Worm (Caenorhabditis elegans) whole organism, L4 larva: ENCODE results near the gene K07B1.7.

Source experiments
- F26F4.8 ChIP-seq: fragments of 200-800 bp; sonication (Bioruptor generic); conservative IDR thresholded peaks from 2 replicates; pipeline ENCODE4 v1.3.6; 2022; ENCODE audit warnings: missing genetic modification characterization, missing compliant biosample characterization
- R02D3.7 ChIP-seq: fragments of 150-350 bp; sonication (generic microtip); optimal IDR thresholded peaks from 3 replicates; lab custom pipeline; 2014; ENCODE audit warnings: missing biosample characterization, missing genetic modification characterization
- T20F7.1 ChIP-seq: fragments of 200-800 bp; sonication (Bioruptor generic); optimal IDR thresholded peaks from 2 replicates; lab custom pipeline; 2018; ENCODE audit warnings: mild to moderate bottlenecking, missing genetic modification characterization, missing compliant biosample characterization
- T26A8.4 ChIP-seq: fragments of 200-800 bp; sonication (Bioruptor generic); IDR thresholded peaks from 2 replicates; pipeline ENCODE4 v1.3.6; 2022; ENCODE audit warnings: missing genetic modification characterization, missing compliant biosample characterization
- ZK337.2 ChIP-seq: fragments of 200-800 bp; sonication (Bioruptor generic); IDR thresholded peaks from 2 replicates; pipeline ENCODE4 v1.3.6; 2022; ENCODE audit warnings: missing genetic modification reagents, missing genetic modification characterization, missing compliant biosample characterization
- ZK546.5 ChIP-seq, 2 experiments: sonication (generic microtip); optimal IDR thresholded peaks; 2 replicates each; lab custom pipeline; 2017; ENCODE audit warnings: missing biosample characterization in 2 of 2, missing genetic modification characterization in 2 of 2
- aha-1 ChIP-seq: fragments of 150-350 bp; peaks from one replicate; lab custom pipeline; 2014; ENCODE audit warnings: missing biosample characterization, missing genetic modification characterization
- aly-2 ChIP-seq: sonication (generic microtip); optimal IDR thresholded peaks from 2 replicates; lab custom pipeline; 2018; ENCODE audit warnings: missing biosample characterization, missing genetic modification characterization
- ama-1 ChIP-seq: fragments of 150-350 bp; optimal IDR thresholded peaks from 2 replicates; lab custom pipeline; 2014; ENCODE audit warnings: inconsistent platforms, mixed read lengths
- arid-1 ChIP-seq: fragments of 200-800 bp; sonication (Bioruptor generic); conservative IDR thresholded peaks from 2 replicates; pipeline ENCODE4 v1.3.6; 2022; ENCODE audit warnings: missing genetic modification reagents, missing genetic modification characterization, missing compliant biosample characterization
- attf-4 ChIP-seq: sonication (generic microtip); optimal IDR thresholded peaks from 3 replicates; lab custom pipeline; 2017; ENCODE audit warnings: missing biosample characterization, missing genetic modification characterization
- ceh-20 ChIP-seq: fragments of 200-800 bp; sonication (Bioruptor generic); IDR thresholded peaks from 2 replicates; pipeline ENCODE4 v1.3.6; 2022; ENCODE audit warnings: missing genetic modification reagents, missing genetic modification characterization, missing compliant biosample characterization
- ceh-32 ChIP-seq: sonication (generic microtip); optimal IDR thresholded peaks from 2 replicates; lab custom pipeline; 2016; ENCODE audit warnings: mild to moderate bottlenecking, missing genetic modification characterization, missing compliant biosample characterization; ENCODE audit not compliant: poor library complexity
- ceh-44 ChIP-seq: fragments of 200-800 bp; sonication (Bioruptor generic); IDR thresholded peaks from 2 replicates; pipeline ENCODE4 v1.3.6; 2022; ENCODE audit warnings: missing genetic modification reagents, missing genetic modification characterization, missing compliant biosample characterization
- ceh-62 ChIP-seq: sonication (generic microtip); optimal IDR thresholded peaks from 2 replicates; lab custom pipeline; 2017; ENCODE audit warnings: missing biosample characterization, missing genetic modification characterization
- ceh-82 ChIP-seq: sonication (generic microtip); optimal IDR thresholded peaks from 2 replicates; lab custom pipeline; 2017; ENCODE audit warnings: missing biosample characterization, missing genetic modification characterization
- daf-16 ChIP-seq, 3 experiments: sonication (generic microtip); optimal IDR thresholded peaks; 2 replicates each; lab custom pipeline; 2016 to 2017; ENCODE audit warnings: missing genetic modification characterization in 3 of 3, missing genetic modification reagents in 3 of 3, mild to moderate bottlenecking in 2 of 3, missing compliant biosample characterization in 2 of 3, missing biosample characterization in 1 of 3, moderate library complexity in 1 of 3
- daf-19 ChIP-seq: fragments of 200-800 bp; sonication (Bioruptor generic); conservative IDR thresholded peaks from 2 replicates; pipeline ENCODE4 v1.3.6; 2022; ENCODE audit warnings: missing genetic modification characterization, missing compliant biosample characterization
- dmd-9 ChIP-seq: fragments of 200-800 bp; sonication (Bioruptor generic); IDR thresholded peaks from 2 replicates; pipeline ENCODE4 v1.3.6; 2022; ENCODE audit warnings: missing genetic modification reagents, missing genetic modification characterization, missing compliant biosample characterization
- dpl-1 ChIP-seq: fragments of 150-350 bp; optimal IDR thresholded peaks from 2 replicates; lab custom pipeline; 2014; ENCODE audit warnings: missing biosample characterization, missing genetic modification reagents, missing genetic modification characterization
- duxl-1 ChIP-seq: sonication (generic microtip); optimal IDR thresholded peaks from 2 replicates; lab custom pipeline; 2016; ENCODE audit warnings: mild to moderate bottlenecking, missing genetic modification characterization, moderate library complexity, missing compliant biosample characterization; ENCODE audit not compliant: poor library complexity
- egl-27 ChIP-seq: sonication (generic microtip); optimal IDR thresholded peaks from 3 replicates; lab custom pipeline; 2017; ENCODE audit warnings: missing biosample characterization, missing genetic modification reagents, missing genetic modification characterization
- egl-43 ChIP-seq: fragments of 200-800 bp; sonication (Bioruptor generic); IDR thresholded peaks from 2 replicates; pipeline ENCODE4 v1.3.6; 2022; ENCODE audit warnings: missing genetic modification reagents, missing genetic modification characterization, missing compliant biosample characterization
- gei-8 ChIP-seq: fragments of 200-800 bp; sonication (Bioruptor generic); optimal IDR thresholded peaks from 2 replicates; lab custom pipeline; 2018; ENCODE audit warnings: mild to moderate bottlenecking, missing genetic modification characterization, missing compliant biosample characterization
- hif-1 ChIP-seq, 2 experiments: sonication (generic microtip); optimal IDR thresholded peaks; 2 replicates each; lab custom pipeline; 2016 to 2017; ENCODE audit warnings: missing compliant biosample characterization in 2 of 2, missing genetic modification characterization in 2 of 2, missing genetic modification reagents in 2 of 2, missing genotype in 2 of 2, mild to moderate bottlenecking in 1 of 2
- hlh-30 ChIP-seq: sonication (generic microtip); optimal IDR thresholded peaks from 2 replicates; lab custom pipeline; 2017; ENCODE audit warnings: antibody characterized with exemption, mild to moderate bottlenecking, missing genetic modification characterization, missing compliant biosample characterization; ENCODE audit not compliant: insufficient read depth
- lin-1 ChIP-seq: fragments of 200-800 bp; sonication (Bioruptor generic); IDR thresholded peaks from 2 replicates; pipeline ENCODE4 v1.3.6; 2022; ENCODE audit warnings: missing genetic modification reagents, missing genetic modification characterization, missing compliant biosample characterization
- lin-15B ChIP-seq: fragments of 150-350 bp; sonication (generic microtip); optimal IDR thresholded peaks from 3 replicates; lab custom pipeline; 2014; ENCODE audit warnings: missing biosample characterization, missing genetic modification characterization
- lin-29 ChIP-seq: fragments of 200-800 bp; sonication (Bioruptor generic); IDR thresholded peaks from 2 replicates; pipeline ENCODE4 v1.3.6; 2022; ENCODE audit warnings: missing genetic modification reagents, missing genetic modification characterization, missing compliant biosample characterization
- madf-9 ChIP-seq: fragments of 200-800 bp; sonication (Bioruptor generic); conservative IDR thresholded peaks from 2 replicates; pipeline ENCODE4 v1.3.6; 2022; ENCODE audit warnings: missing genetic modification reagents, missing genetic modification characterization, missing compliant biosample characterization
- mep-1 ChIP-seq: fragments of 150-350 bp; sonication (generic microtip); optimal IDR thresholded peaks from 3 replicates; lab custom pipeline; 2014; ENCODE audit warnings: missing biosample characterization, missing genetic modification characterization
- mxl-3 ChIP-seq: fragments of 200-800 bp; sonication (Bioruptor generic); optimal IDR thresholded peaks from 2 replicates; lab custom pipeline; 2018; ENCODE audit warnings: mild to moderate bottlenecking, missing genetic modification characterization, missing compliant biosample characterization
- nhr-10 ChIP-seq: fragments of 150-350 bp; optimal IDR thresholded peaks from 2 replicates; lab custom pipeline; 2014; ENCODE audit warnings: missing biosample characterization, missing genetic modification characterization
- nhr-102 ChIP-seq: sonication (generic microtip); optimal IDR thresholded peaks from 2 replicates; lab custom pipeline; 2016; ENCODE audit warnings: mild to moderate bottlenecking, missing genetic modification characterization, moderate library complexity, missing compliant biosample characterization
- nhr-11 ChIP-seq: fragments of 150-350 bp; optimal IDR thresholded peaks from 2 replicates; lab custom pipeline; 2014; ENCODE audit warnings: missing biosample characterization, missing genetic modification characterization
- nhr-41 ChIP-seq: fragments of 200-800 bp; sonication (Bioruptor generic); IDR thresholded peaks from 2 replicates; pipeline ENCODE4 v1.3.6; 2022; ENCODE audit warnings: missing genetic modification reagents, missing genetic modification characterization, missing compliant biosample characterization
- nhr-48 ChIP-seq: sonication (generic microtip); optimal IDR thresholded peaks from 2 replicates; lab custom pipeline; 2016; ENCODE audit warnings: mild to moderate bottlenecking, missing genetic modification characterization, missing compliant biosample characterization
- nhr-76 ChIP-seq: fragments of 150-350 bp; optimal IDR thresholded peaks from 2 replicates; lab custom pipeline; 2014; ENCODE audit warnings: missing biosample characterization, missing genetic modification characterization
- nhr-77 ChIP-seq: fragments of 150-350 bp; optimal IDR thresholded peaks from 2 replicates; lab custom pipeline; 2014; ENCODE audit warnings: missing biosample characterization, missing genetic modification characterization
- pha-4 ChIP-seq, 2 experiments: fragments of 150-350 bp in 1 of 2; fragments of 200-800 bp in 1 of 2; sonication (Bioruptor generic) in 1 of 2; IDR thresholded peaks in 1 of 2; optimal IDR thresholded peaks in 1 of 2; 2 replicates each; pipeline versions ENCODE4 v1.3.6 to Lab custom; 2014 to 2022; ENCODE audit warnings: missing genetic modification characterization in 2 of 2, missing genetic modification reagents in 2 of 2, missing biosample characterization in 1 of 2, missing compliant biosample characterization in 1 of 2
- pqm-1 ChIP-seq: sonication (generic microtip); optimal IDR thresholded peaks from 2 replicates; lab custom pipeline; 2017; ENCODE audit warnings: missing biosample characterization, missing genetic modification characterization
- rbr-2 ChIP-seq: sonication (generic microtip); optimal IDR thresholded peaks from 2 replicates; lab custom pipeline; 2016; ENCODE audit warnings: missing genotype, missing genetic modification characterization, missing compliant biosample characterization
- snpc-4 ChIP-seq: fragments of 150-350 bp; optimal IDR thresholded peaks from 2 replicates; lab custom pipeline; 2014; ENCODE audit warnings: missing biosample characterization, missing genetic modification characterization
- spr-1 ChIP-seq: sonication (generic microtip); optimal IDR thresholded peaks from 2 replicates; lab custom pipeline; 2016; ENCODE audit warnings: mild to moderate bottlenecking, missing genetic modification characterization, missing compliant biosample characterization
- tag-97 ChIP-seq: fragments of 200-800 bp; sonication (Bioruptor generic); IDR thresholded peaks from 2 replicates; pipeline ENCODE4 v1.3.6; 2022; ENCODE audit warnings: missing genetic modification characterization, missing compliant biosample characterization
- unc-130 ChIP-seq: sonication (generic microtip); optimal IDR thresholded peaks from 2 replicates; lab custom pipeline; 2016; ENCODE audit warnings: missing genetic modification reagents, missing genetic modification characterization, missing compliant biosample characterization
- unc-39 ChIP-seq: sonication (generic microtip); optimal IDR thresholded peaks from 2 replicates; lab custom pipeline; 2017; ENCODE audit warnings: missing biosample characterization, missing genetic modification characterization
- zip-11 ChIP-seq: fragments of 200-800 bp; sonication (Bioruptor generic); IDR thresholded peaks from 2 replicates; pipeline ENCODE4 v1.3.6; 2022; ENCODE audit warnings: missing genetic modification characterization, missing compliant biosample characterization
- ztf-11 ChIP-seq: fragments of 150-350 bp; optimal IDR thresholded peaks from 2 replicates; lab custom pipeline; 2014; ENCODE audit warnings: missing biosample characterization, missing genetic modification characterization
- ztf-7 ChIP-seq: fragments of 150-350 bp; optimal IDR thresholded peaks from 2 replicates; lab custom pipeline; 2014; ENCODE audit warnings: missing biosample characterization, missing genetic modification characterization

Gene K07B1.7

ce11 chrV:9342965-9343628, 3.7 kb downstream of the K07B1.7 start (continued):
- TF ChIP-seq mxl-3 (GFP tag; lab: Kevin White, UChicago) (no peak), lin-1 (GFP tag; lab: Robert Waterston, UW) (peak; percentile 21), nhr-102 (tag; lab: Kevin White, UChicago) (no peak), hlh-30 (no peak), lin-15B (no peak), ama-1 (no peak), tag-97 (GFP tag; lab: Robert Waterston, UW) (no peak), T26A8.4 (GFP tag; lab: Robert Waterston, UW) (peak; percentile 91; the same call in 1 of the 2 replicates), nhr-41 (GFP tag; lab: Robert Waterston, UW) (no peak), ztf-11 (tag; lab: Kevin White, UChicago) (no peak), T20F7.1 (GFP tag; lab: Kevin White, UChicago) (no peak), snpc-4 (no peak), zip-11 (GFP tag; lab: Robert Waterston, UW) (0 out of 2 replicates have a peak, but pooled peaks have one; percentile 33), rbr-2 (tag; lab: Kevin White, UChicago) (no peak), unc-39 (no peak), ZK546.5 (tag; optimal IDR thresholded peaks at IDR 0.05; lab: Kevin White, UChicago) (no peak), spr-1 (tag; lab: Kevin White, UChicago) (no peak), nhr-11 (tag; lab: Kevin White, UChicago) (no peak), F26F4.8 (GFP tag; lab: Robert Waterston, UW) (no peak), ceh-20 (peak; percentile 67), dpl-1 (GFP tag; lab: Kevin White, UChicago) (no peak), lin-29 (GFP tag; lab: Robert Waterston, UW) (peak; percentile 77), nhr-48 (tag; lab: Kevin White, UChicago) (no peak), egl-43 (GFP tag; lab: Robert Waterston, UW) (peak; percentile 57), pha-4 (GFP tag; IDR thresholded peaks at IDR 0.05; lab: Robert Waterston, UW) (peak; percentile 58; the same call in 1 of the 2 replicates), pha-4 (tag; optimal IDR thresholded peaks at IDR 0.05; lab: Kevin White, UChicago) (no peak), duxl-1 (tag; lab: Kevin White, UChicago) (no peak), ceh-32 (no peak), attf-4 (no peak), arid-1 (GFP tag; lab: Robert Waterston, UW) (peak; percentile 48; the same call in 1 of the 2 replicates), ztf-7 (tag; lab: Kevin White, UChicago) (no peak), nhr-10 (tag; lab: Kevin White, UChicago) (no peak), nhr-76 (no peak), daf-19 (GFP tag; lab: Robert Waterston, UW) (peak; percentile 80; the same call in 1 of the 2 replicates), madf-9 (GFP tag; lab: Robert Waterston, UW) (0 out of 2 replicates have a peak, but pooled peaks have one; percentile 45), gei-8 (GFP tag; lab: Kevin White, UChicago) (no peak), ceh-82 (tag; lab: Kevin White, UChicago) (no peak), nhr-77 (tag; lab: Kevin White, UChicago) (no peak), unc-130 (GFP tag; lab: Kevin White, UChicago) (no peak), aly-2 (no peak), egl-27 (tag; lab: Kevin White, UChicago) (no peak), ZK337.2 (no peak), ceh-62 (tag; lab: Kevin White, UChicago) (no peak), dmd-9 (GFP tag; lab: Robert Waterston, UW) (peak; percentile 56; the same call in 1 of the 2 replicates), hif-1 (tag; optimal IDR thresholded peaks at IDR 0.05; lab: Kevin White, UChicago) (no peak), R02D3.7 (tag; lab: Kevin White, UChicago) (no peak), mep-1 (no peak), pqm-1 (no peak), daf-16 (GFP tag; optimal IDR thresholded peaks at IDR 0.05; lab: Kevin White, UChicago) (no peak), daf-16 (tag; optimal IDR thresholded peaks at IDR 0.05; lab: Kevin White, UChicago) (no peak), ceh-44 (GFP tag; lab: Robert Waterston, UW) (no peak; the same call in 1 of the 2 replicates), aha-1 (tag; lab: Kevin White, UChicago) (peak; percentile 96)
